Worm (Caenorhabditis elegans) whole organism, L4 larva: ENCODE results near the gene C18D4.12.

Source experiments
- F26F4.8 ChIP-seq: fragments of 200-800 bp; sonication (Bioruptor generic); conservative IDR thresholded peaks from 2 replicates; pipeline ENCODE4 v1.3.6; 2022; ENCODE audit warnings: missing genetic modification characterization, missing compliant biosample characterization
- ZK337.2 ChIP-seq: fragments of 200-800 bp; sonication (Bioruptor generic); IDR thresholded peaks from 2 replicates; pipeline ENCODE4 v1.3.6; 2022; ENCODE audit warnings: missing genetic modification reagents, missing genetic modification characterization, missing compliant biosample characterization
- ceh-32 ChIP-seq: sonication (generic microtip); optimal IDR thresholded peaks from 2 replicates; lab custom pipeline; 2016; ENCODE audit warnings: mild to moderate bottlenecking, missing genetic modification characterization, missing compliant biosample characterization; ENCODE audit not compliant: poor library complexity
- ceh-62 ChIP-seq: sonication (generic microtip); optimal IDR thresholded peaks from 2 replicates; lab custom pipeline; 2017; ENCODE audit warnings: missing biosample characterization, missing genetic modification characterization
- ceh-82 ChIP-seq: sonication (generic microtip); optimal IDR thresholded peaks from 2 replicates; lab custom pipeline; 2017; ENCODE audit warnings: missing biosample characterization, missing genetic modification characterization
- ctbp-1 ChIP-seq: fragments of 200-800 bp; sonication (Bioruptor generic); IDR thresholded peaks from 2 replicates; pipeline ENCODE4 v1.3.6; 2022; ENCODE audit warnings: missing genetic modification reagents, missing genetic modification characterization, missing compliant biosample characterization
- daf-16 ChIP-seq, 3 experiments: sonication (generic microtip); optimal IDR thresholded peaks; 2 replicates each; lab custom pipeline; 2016 to 2017; ENCODE audit warnings: missing genetic modification characterization in 3 of 3, missing genetic modification reagents in 3 of 3, mild to moderate bottlenecking in 2 of 3, missing compliant biosample characterization in 2 of 3, missing biosample characterization in 1 of 3, moderate library complexity in 1 of 3
- dmd-6 ChIP-seq: fragments of 200-800 bp; sonication (Bioruptor generic); IDR thresholded peaks from 2 replicates; pipeline ENCODE4 v1.3.6; 2022; ENCODE audit warnings: missing genetic modification reagents, missing genetic modification characterization, missing compliant biosample characterization
- dmd-8 ChIP-seq: fragments of 200-800 bp; sonication (Bioruptor generic); IDR thresholded peaks from 2 replicates; pipeline ENCODE4 v1.3.6; 2022; ENCODE audit warnings: missing genetic modification characterization, missing compliant biosample characterization
- duxl-1 ChIP-seq: sonication (generic microtip); optimal IDR thresholded peaks from 2 replicates; lab custom pipeline; 2016; ENCODE audit warnings: mild to moderate bottlenecking, missing genetic modification characterization, moderate library complexity, missing compliant biosample characterization; ENCODE audit not compliant: poor library complexity
- dve-1 ChIP-seq: sonication (generic microtip); optimal IDR thresholded peaks from 2 replicates; lab custom pipeline; 2017; ENCODE audit warnings: antibody characterized with exemption, mild to moderate bottlenecking, missing genetic modification characterization, missing compliant biosample characterization; ENCODE audit not compliant: insufficient read depth
- egl-43 ChIP-seq: fragments of 200-800 bp; sonication (Bioruptor generic); IDR thresholded peaks from 2 replicates; pipeline ENCODE4 v1.3.6; 2022; ENCODE audit warnings: missing genetic modification reagents, missing genetic modification characterization, missing compliant biosample characterization
- hif-1 ChIP-seq, 2 experiments: sonication (generic microtip); optimal IDR thresholded peaks; 2 replicates each; lab custom pipeline; 2016 to 2017; ENCODE audit warnings: missing compliant biosample characterization in 2 of 2, missing genetic modification characterization in 2 of 2, missing genetic modification reagents in 2 of 2, missing genotype in 2 of 2, mild to moderate bottlenecking in 1 of 2
- hlh-11 ChIP-seq: fragments of 200-800 bp; sonication (Bioruptor generic); optimal IDR thresholded peaks from 2 replicates; lab custom pipeline; 2018; ENCODE audit warnings: mild to moderate bottlenecking, missing genetic modification characterization, missing compliant biosample characterization
- lim-7 ChIP-seq: fragments of 200-800 bp; sonication (Bioruptor generic); IDR thresholded peaks from 2 replicates; pipeline ENCODE4 v1.3.6; 2022; ENCODE audit warnings: missing genetic modification characterization, missing compliant biosample characterization
- lin-1 ChIP-seq: fragments of 200-800 bp; sonication (Bioruptor generic); IDR thresholded peaks from 2 replicates; pipeline ENCODE4 v1.3.6; 2022; ENCODE audit warnings: missing genetic modification reagents, missing genetic modification characterization, missing compliant biosample characterization
- madf-5 ChIP-seq, 2 experiments: fragments of 200-800 bp; sonication (Bioruptor generic); IDR thresholded peaks; 2 replicates each; pipeline ENCODE4 v1.3.6; 2022; ENCODE audit warnings: missing compliant biosample characterization in 2 of 2, missing genetic modification characterization in 2 of 2
- madf-9 ChIP-seq: fragments of 200-800 bp; sonication (Bioruptor generic); conservative IDR thresholded peaks from 2 replicates; pipeline ENCODE4 v1.3.6; 2022; ENCODE audit warnings: missing genetic modification reagents, missing genetic modification characterization, missing compliant biosample characterization
- mep-1 ChIP-seq: fragments of 150-350 bp; sonication (generic microtip); optimal IDR thresholded peaks from 3 replicates; lab custom pipeline; 2014; ENCODE audit warnings: missing biosample characterization, missing genetic modification characterization
- mes-2 ChIP-seq: sonication (generic microtip); optimal IDR thresholded peaks from 2 replicates; lab custom pipeline; 2016; ENCODE audit warnings: missing genotype, mild to moderate bottlenecking, missing genetic modification characterization, missing compliant biosample characterization; ENCODE audit not compliant: poor library complexity, severe bottlenecking
- nhr-28 ChIP-seq: fragments of 150-350 bp; optimal IDR thresholded peaks from 2 replicates; lab custom pipeline; 2014; ENCODE audit warnings: missing biosample characterization, missing genetic modification characterization
- pha-4 ChIP-seq, 2 experiments: fragments of 150-350 bp in 1 of 2; fragments of 200-800 bp in 1 of 2; sonication (Bioruptor generic) in 1 of 2; IDR thresholded peaks in 1 of 2; optimal IDR thresholded peaks in 1 of 2; 2 replicates each; pipeline versions ENCODE4 v1.3.6 to Lab custom; 2014 to 2022; ENCODE audit warnings: missing genetic modification characterization in 2 of 2, missing genetic modification reagents in 2 of 2, missing biosample characterization in 1 of 2, missing compliant biosample characterization in 1 of 2
- pqm-1 ChIP-seq: sonication (generic microtip); optimal IDR thresholded peaks from 2 replicates; lab custom pipeline; 2017; ENCODE audit warnings: missing biosample characterization, missing genetic modification characterization
- set-16 ChIP-seq: fragments of 200-800 bp; sonication (Bioruptor generic); IDR thresholded peaks from 2 replicates; pipeline ENCODE4 v1.3.6; 2022; ENCODE audit warnings: missing genetic modification reagents, missing genetic modification characterization, missing compliant biosample characterization
- snpc-1.2 ChIP-seq: fragments of 200-800 bp; sonication (Bioruptor generic); IDR thresholded peaks from 2 replicates; pipeline ENCODE4 v1.3.6; 2022; ENCODE audit warnings: missing genetic modification reagents, missing genetic modification characterization, missing compliant biosample characterization
- tra-1 ChIP-seq: fragments of 200-800 bp; sonication (Bioruptor generic); IDR thresholded peaks from 2 replicates; pipeline ENCODE4 v1.3.6; 2022; ENCODE audit warnings: missing genetic modification reagents, missing genetic modification characterization, missing compliant biosample characterization
- unc-62 ChIP-seq, 3 experiments: fragments of 150-350 bp in 1 of 3; sonication (generic microtip); optimal IDR thresholded peaks in 2 of 3; peaks in 1 of 3; 1 replicate in 1 of 3; 2 replicates in 2 of 3; lab custom pipeline; 2014 to 2017; ENCODE audit warnings: missing biosample characterization in 3 of 3, missing genetic modification characterization in 3 of 3, missing genetic modification reagents in 3 of 3, missing genotype in 1 of 3
- zfp-2 ChIP-seq: sonication (generic microtip); optimal IDR thresholded peaks from 2 replicates; lab custom pipeline; 2016; ENCODE audit warnings: mild to moderate bottlenecking, missing genetic modification characterization, missing compliant biosample characterization
- zfp-3 ChIP-seq: fragments of 200-800 bp; sonication (Bioruptor generic); conservative IDR thresholded peaks from 2 replicates; pipeline ENCODE4 v1.3.6; 2022; ENCODE audit warnings: missing genetic modification reagents, missing genetic modification characterization, missing compliant biosample characterization

The C18D4.12 gene

DNA sequence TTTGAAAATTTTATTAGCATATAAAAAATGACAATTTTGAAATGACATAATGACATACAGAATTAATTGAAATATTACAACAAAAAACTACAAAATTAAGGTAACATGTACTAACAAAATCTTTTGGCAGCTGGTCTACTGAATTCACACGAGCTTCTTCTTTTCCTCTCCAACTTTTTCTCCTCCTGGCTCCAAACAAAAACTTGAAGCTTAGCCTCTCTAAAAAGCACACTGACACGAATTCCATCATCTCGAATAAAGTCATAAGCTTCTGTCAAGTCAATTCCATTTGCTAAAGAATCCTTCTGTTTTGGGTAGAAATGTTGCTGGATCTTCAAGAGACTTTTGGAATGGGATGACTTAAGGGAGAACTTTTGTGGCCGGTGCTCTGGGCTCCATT, 21.0 kb upstream of the C18D4.12 start:
- TF ChIP-seq unc-62 (GFP tag; optimal IDR thresholded peaks at IDR 0.05 in 1 of 2; lab: Kevin White, UChicago) (peak in 1 of 2 experiments; percentile 91), unc-62 (tag; optimal IDR thresholded peaks at IDR 0.05; lab: Kevin White, UChicago) (no peak), zfp-2 (tag; lab: Kevin White, UChicago) (no peak)

DNA sequence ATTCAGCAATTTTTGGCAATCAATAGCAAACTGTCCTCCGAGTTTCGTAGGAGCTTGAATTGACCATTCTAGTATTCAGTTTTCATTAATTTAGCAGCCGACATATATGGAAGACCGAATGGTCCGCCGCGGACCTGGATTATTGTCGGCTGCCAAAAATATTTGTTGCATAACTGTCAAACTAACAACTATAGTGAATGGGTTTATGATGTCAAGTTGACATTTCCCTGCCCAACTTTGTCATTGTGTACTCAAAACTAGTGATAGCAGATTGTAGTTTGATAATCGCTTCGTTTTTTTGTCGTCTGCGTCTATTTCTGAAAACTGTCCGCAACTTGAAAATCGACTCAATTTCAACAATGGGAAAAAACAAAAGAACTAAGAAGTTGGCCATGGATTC, 19.0 kb upstream of the C18D4.12 start, which contains the start of gene fbxa-176:
fbxa-176 (plus strand) TSS at position 314 of the 400 bp plus-strand sequence.
- TF ChIP-seq madf-9 (no peak), dmd-6 (GFP tag; lab: Robert Waterston, UW) (peak; percentile 60), daf-16 (GFP tag; optimal IDR thresholded peaks at IDR 0.05; lab: Kevin White, UChicago) (no peak), daf-16 (tag; optimal IDR thresholded peaks at IDR 0.05; lab: Kevin White, UChicago) (peak; percentile 65), hlh-11 (tag; lab: Kevin White, UChicago) (peak; percentile 26), pqm-1 (tag; lab: Kevin White, UChicago) (peak; percentile 32), lin-1 (GFP tag; lab: Robert Waterston, UW) (no peak), dve-1 (tag; lab: Kevin White, UChicago) (peak; percentile 12)

DNA sequence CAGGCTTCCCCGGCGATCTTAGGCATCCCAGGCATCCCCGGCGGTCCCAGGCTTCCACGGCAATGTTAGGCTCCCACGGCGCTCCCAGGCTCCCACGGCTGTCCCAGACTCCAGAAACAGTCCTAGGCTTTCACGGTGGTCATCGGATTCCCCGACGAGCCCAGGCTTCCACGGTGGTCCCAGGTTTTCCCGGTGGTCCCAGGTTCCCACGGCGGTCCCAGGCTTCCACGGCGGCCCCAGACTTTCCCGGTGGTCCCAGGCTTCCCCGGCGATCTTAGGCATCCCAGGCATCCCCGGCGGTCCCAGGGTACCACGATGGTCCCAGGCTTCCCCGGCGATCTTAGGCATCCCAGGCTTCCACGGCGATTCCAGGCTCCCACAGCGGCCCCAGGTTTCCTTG, 18.2 kb upstream of the C18D4.12 start:
- TF ChIP-seq set-16 (GFP tag; lab: Robert Waterston, UW): peak; percentile 98
- no peak for TF ChIP-seq F26F4.8 (GFP tag; lab: Robert Waterston, UW)
- no peak for TF ChIP-seq ceh-82 (tag; lab: Kevin White, UChicago)
- TF ChIP-seq ZK337.2 (GFP tag; lab: Robert Waterston, UW): no peak
- peak; percentile 38; the same call in 1 of the 2 replicates for TF ChIP-seq pha-4 (GFP tag; IDR thresholded peaks at IDR 0.05; lab: Robert Waterston, UW)
- TF ChIP-seq pha-4 (tag; optimal IDR thresholded peaks at IDR 0.05; lab: Kevin White, UChicago): no peak
- TF ChIP-seq, all 104 proteins: peak for 2

DNA sequence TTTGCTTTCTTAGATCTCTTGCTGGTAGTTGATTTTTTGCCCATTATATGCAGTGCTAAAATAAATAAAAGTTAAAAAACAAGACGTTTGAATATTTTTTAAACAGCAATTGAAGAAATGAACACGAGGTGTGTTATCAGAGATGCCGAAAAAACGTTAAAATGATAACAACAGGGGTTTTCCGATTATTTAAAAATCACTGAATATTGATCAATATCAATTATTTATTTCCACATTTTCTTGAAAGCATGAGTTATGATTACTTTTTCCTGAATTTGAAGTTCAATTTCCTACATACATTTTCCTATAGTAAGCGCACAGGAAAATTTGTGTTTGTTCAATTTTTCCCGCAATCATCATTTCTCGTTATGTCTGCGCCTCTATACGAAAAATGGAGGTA, 16.5 kb upstream of the C18D4.12 start:
- TF ChIP-seq pqm-1 (tag; lab: Kevin White, UChicago) (peak; percentile 45), daf-16 (GFP tag; optimal IDR thresholded peaks at IDR 0.05; lab: Kevin White, UChicago) (no peak), daf-16 (tag; optimal IDR thresholded peaks at IDR 0.05; lab: Kevin White, UChicago) (peak; percentile 80), nhr-28 (peak; percentile 34), duxl-1 (tag; lab: Kevin White, UChicago) (peak; percentile 25), tra-1 (GFP tag; lab: Robert Waterston, UW) (no peak), mep-1 (no peak)

DNA sequence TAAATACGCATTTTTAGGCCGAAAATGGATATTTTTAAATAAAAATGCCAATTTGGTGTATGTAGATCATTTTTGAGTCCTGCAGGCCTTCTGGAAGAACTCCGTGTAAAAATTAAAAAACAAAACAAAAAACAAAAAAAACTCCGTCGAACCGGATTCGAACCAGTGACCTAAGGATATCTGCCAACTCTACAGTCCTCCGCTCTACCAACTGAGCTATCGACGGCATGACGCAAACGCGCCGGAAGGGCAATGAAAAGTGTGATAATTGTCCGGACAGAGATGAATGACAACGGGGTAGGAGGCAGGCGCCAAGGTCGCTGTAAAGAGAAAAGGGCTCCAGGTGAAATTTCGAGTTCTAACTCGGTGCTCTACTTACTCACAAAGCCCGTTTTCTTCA, 11.9 kb upstream of the C18D4.12 start:
- peak; percentile 24; the same call in 1 of the 2 replicates for TF ChIP-seq dmd-6 (GFP tag; lab: Robert Waterston, UW)
- TF ChIP-seq daf-16 (GFP tag; optimal IDR thresholded peaks at IDR 0.05; lab: Kevin White, UChicago): no peak
- peak; percentile 13 for TF ChIP-seq daf-16 (tag; optimal IDR thresholded peaks at IDR 0.05; lab: Kevin White, UChicago)
- TF ChIP-seq madf-5 (GFP tag; IDR thresholded peaks at IDR 0.05; lab: Robert Waterston, UW): 0 out of 4 replicates have a peak, but pooled peaks of 1 of the 2 experiments have one; percentile 35
- TF ChIP-seq snpc-1.2 (GFP tag; lab: Robert Waterston, UW): peak; percentile 40; the same call in 1 of the 2 replicates
- TF ChIP-seq ctbp-1 (GFP tag; lab: Robert Waterston, UW): no peak
- TF ChIP-seq F26F4.8 (GFP tag; lab: Robert Waterston, UW): 0 out of 2 replicates have a peak, but pooled peaks have one; percentile 24
- peak; percentile 73 for TF ChIP-seq lim-7 (GFP tag; lab: Robert Waterston, UW)
- TF ChIP-seq hif-1 (tag; optimal IDR thresholded peaks at IDR 0.05; lab: Kevin White, UChicago): no peak
- TF ChIP-seq mes-2 (tag; lab: Kevin White, UChicago): peak; percentile 1
- 0 out of 2 replicates have a peak, but pooled peaks have one; percentile 39 for TF ChIP-seq zfp-3 (GFP tag; lab: Robert Waterston, UW)
- no peak for TF ChIP-seq ceh-32 (tag; lab: Kevin White, UChicago)
- 0 out of 2 replicates have a peak, but pooled peaks have one; percentile 29 for TF ChIP-seq dmd-8 (GFP tag; lab: Robert Waterston, UW)
- no peak for TF ChIP-seq ceh-62 (tag; lab: Kevin White, UChicago)
- TF ChIP-seq egl-43 (GFP tag; lab: Robert Waterston, UW): peak; percentile 75
- peak; percentile 65 for TF ChIP-seq duxl-1 (tag; lab: Kevin White, UChicago)
